Worm (Caenorhabditis elegans) whole organism, young adult: ENCODE results near the gene emc-6.

Experiments
- B0019.2 ChIP-seq: fragments of 200-800 bp; sonication (Bioruptor generic); conservative IDR thresholded peaks from 2 replicates; pipeline ENCODE4 v1.3.6; 2022; ENCODE audit warnings: missing genetic modification reagents, missing genetic modification characterization, missing compliant biosample characterization
- B0035.1 ChIP-seq: sonication (generic microtip); optimal IDR thresholded peaks from 2 replicates; lab custom pipeline; 2016; ENCODE audit warnings: missing genetic modification characterization, mild to moderate bottlenecking, missing compliant biosample characterization, missing genotype, missing genetic modification reagents
- C06A6.2 ChIP-seq: fragments of 200-800 bp; sonication (Bioruptor generic); conservative IDR thresholded peaks from 2 replicates; pipeline ENCODE4 v1.3.6; 2022; ENCODE audit warnings: missing genetic modification characterization, missing compliant biosample characterization
- T26A5.8 ChIP-seq: sonication (generic microtip); optimal IDR thresholded peaks from 2 replicates; lab custom pipeline; 2016; ENCODE audit warnings: missing genetic modification characterization, missing compliant biosample characterization
- Y56A3A.18 ChIP-seq: fragments of 200-800 bp; sonication (Bioruptor generic); IDR thresholded peaks from 2 replicates; pipeline ENCODE4 v1.3.6; 2022; ENCODE audit warnings: missing genetic modification reagents, missing genetic modification characterization, missing compliant biosample characterization
- Y67H2A.10 ChIP-seq: fragments of 200-800 bp; sonication (Bioruptor generic); conservative IDR thresholded peaks from 2 replicates; pipeline ENCODE4 v1.3.6; 2022; ENCODE audit warnings: missing genetic modification reagents, missing genetic modification characterization, missing compliant biosample characterization
- Y95B8A.8 ChIP-seq: fragments of 200-800 bp; sonication (Bioruptor generic); IDR thresholded peaks from 2 replicates; pipeline ENCODE4 v1.3.6; 2022; ENCODE audit warnings: missing genetic modification reagents, missing genetic modification characterization, missing compliant biosample characterization
- akir-1 ChIP-seq: fragments of 200-800 bp; sonication (Bioruptor generic); optimal IDR thresholded peaks from 2 replicates; lab custom pipeline; 2018; ENCODE audit warnings: mild to moderate bottlenecking, missing genetic modification characterization, moderate library complexity, missing compliant biosample characterization
- ama-1 ChIP-seq, 3 experiments: fragments of 150-350 bp in 1 of 3; sonication (generic microtip) in 2 of 3; optimal IDR thresholded peaks; 2 replicates each; lab custom pipeline; 2014 to 2018; ENCODE audit warnings: missing biosample characterization in 2 of 3, missing genetic modification characterization in 2 of 3, missing genetic modification reagents in 2 of 3
- aptf-2 ChIP-seq: fragments of 200-800 bp; sonication (Bioruptor generic); conservative IDR thresholded peaks from 2 replicates; pipeline ENCODE4 v1.3.6; 2022; ENCODE audit warnings: missing genetic modification reagents, missing genetic modification characterization, missing compliant biosample characterization
- aptf-3 ChIP-seq: fragments of 200-800 bp; sonication (Bioruptor generic); IDR thresholded peaks from 2 replicates; pipeline ENCODE4 v1.3.6; 2022; ENCODE audit warnings: missing genetic modification characterization, missing compliant biosample characterization
- atf-7 ChIP-seq: sonication (generic microtip); optimal IDR thresholded peaks from 2 replicates; lab custom pipeline; 2017; ENCODE audit warnings: mild to moderate bottlenecking, missing genetic modification characterization, missing compliant biosample characterization
- attf-6 ChIP-seq: fragments of 200-800 bp; sonication (Bioruptor generic); IDR thresholded peaks from 2 replicates; pipeline ENCODE4 v1.3.6; 2022; ENCODE audit warnings: missing genetic modification reagents, missing genetic modification characterization, missing compliant biosample characterization
- chd-7 ChIP-seq: sonication (generic microtip); optimal IDR thresholded peaks from 2 replicates; lab custom pipeline; 2016; ENCODE audit warnings: mild to moderate bottlenecking, missing genetic modification characterization, moderate library complexity, missing compliant biosample characterization
- egl-18 ChIP-seq: fragments of 200-800 bp; sonication (Bioruptor generic); IDR thresholded peaks from 2 replicates; pipeline ENCODE4 v1.3.6; 2022; ENCODE audit warnings: missing genetic modification reagents, missing genetic modification characterization, missing compliant biosample characterization
- egl-44 ChIP-seq: fragments of 200-800 bp; sonication (Bioruptor generic); IDR thresholded peaks from 2 replicates; pipeline ENCODE4 v1.3.6; 2022; ENCODE audit warnings: missing genetic modification reagents, missing genetic modification characterization, missing compliant biosample characterization
- hlh-26 ChIP-seq: fragments of 200-800 bp; sonication (Bioruptor generic); conservative IDR thresholded peaks from 2 replicates; pipeline ENCODE4 v1.3.6; 2022; ENCODE audit warnings: missing genetic modification reagents, missing genetic modification characterization, missing compliant biosample characterization
- hmg-20 ChIP-seq: fragments of 200-800 bp; sonication (Bioruptor generic); IDR thresholded peaks from 2 replicates; pipeline ENCODE4 v1.3.6; 2022; ENCODE audit warnings: missing genetic modification reagents, missing genetic modification characterization, missing compliant biosample characterization
- lag-1 ChIP-seq: fragments of 200-800 bp; sonication (Bioruptor generic); IDR thresholded peaks from 2 replicates; pipeline ENCODE4 v1.3.6; 2022; ENCODE audit warnings: missing genetic modification reagents, missing genetic modification characterization, missing compliant biosample characterization
- lin-35 ChIP-seq, 3 experiments: fragments of 150-350 bp in 2 of 3; sonication (generic microtip) in 1 of 3; optimal IDR thresholded peaks; 2 replicates each; lab custom pipeline; 2014 to 2018; ENCODE audit warnings: missing biosample characterization in 3 of 3, missing genetic modification characterization in 3 of 3, missing genetic modification reagents in 3 of 3
- lin-40 ChIP-seq: sonication (generic microtip); optimal IDR thresholded peaks from 2 replicates; lab custom pipeline; 2016; ENCODE audit warnings: missing genetic modification characterization, mild to moderate bottlenecking, missing compliant biosample characterization, missing genotype, missing genetic modification reagents
- lin-54 ChIP-seq: fragments of 200-800 bp; sonication (Bioruptor generic); optimal IDR thresholded peaks from 2 replicates; lab custom pipeline; 2018; ENCODE audit warnings: mild to moderate bottlenecking, missing genetic modification characterization, missing compliant biosample characterization
- lsy-27 ChIP-seq: sonication (generic microtip); optimal IDR thresholded peaks from 2 replicates; lab custom pipeline; 2017; ENCODE audit warnings: missing genetic modification characterization, mild to moderate bottlenecking, missing compliant biosample characterization, antibody characterized with exemption, missing genotype, borderline replicate concordance; ENCODE audit not compliant: insufficient read depth
- madf-3 ChIP-seq: fragments of 200-800 bp; sonication (Bioruptor generic); IDR thresholded peaks from 2 replicates; pipeline ENCODE4 v1.3.6; 2022; ENCODE audit warnings: missing genetic modification reagents, missing genetic modification characterization, missing compliant biosample characterization
- mcd-1 ChIP-seq: fragments of 200-800 bp; sonication (Bioruptor generic); IDR thresholded peaks from 2 replicates; pipeline ENCODE4 v1.3.6; 2022; ENCODE audit warnings: missing genetic modification reagents, missing genetic modification characterization, missing compliant biosample characterization
- mel-28 ChIP-seq: sonication (generic microtip); optimal IDR thresholded peaks from 2 replicates; lab custom pipeline; 2016; ENCODE audit warnings: borderline replicate concordance, mild to moderate bottlenecking, missing genetic modification characterization, missing compliant biosample characterization
- mxl-1 ChIP-seq: sonication (generic microtip); optimal IDR thresholded peaks from 2 replicates; lab custom pipeline; 2016; ENCODE audit warnings: missing genetic modification characterization, missing compliant biosample characterization
- nhr-90 ChIP-seq: sonication (generic microtip); optimal IDR thresholded peaks from 2 replicates; lab custom pipeline; 2016; ENCODE audit warnings: missing genotype, mild to moderate bottlenecking, missing genetic modification characterization, missing compliant biosample characterization
- pbrm-1 ChIP-seq: fragments of 200-800 bp; sonication (Bioruptor generic); IDR thresholded peaks from 2 replicates; pipeline ENCODE4 v1.3.6; 2022; ENCODE audit warnings: missing genetic modification reagents, missing genetic modification characterization, missing compliant biosample characterization
- pha-4 ChIP-seq: fragments of 150-350 bp; sonication (generic microtip); optimal IDR thresholded peaks from 2 replicates; lab custom pipeline; 2014; ENCODE audit warnings: missing biosample characterization, missing genetic modification reagents, missing genetic modification characterization
- repo-1 ChIP-seq: sonication (generic microtip); optimal IDR thresholded peaks from 2 replicates; lab custom pipeline; 2017; ENCODE audit warnings: mild to moderate bottlenecking, missing genetic modification characterization, missing compliant biosample characterization
- sdz-38 ChIP-seq: sonication (generic microtip); optimal IDR thresholded peaks from 2 replicates; lab custom pipeline; 2016; ENCODE audit warnings: missing genotype, missing genetic modification characterization, missing compliant biosample characterization
- snpc-1.1 ChIP-seq: sonication (generic microtip); optimal IDR thresholded peaks from 2 replicates; lab custom pipeline; 2017; ENCODE audit warnings: missing genetic modification characterization, mild to moderate bottlenecking, missing compliant biosample characterization, antibody characterized with exemption, moderate library complexity, missing genotype, missing genetic modification reagents; ENCODE audit not compliant: insufficient read depth
- snpc-1.3 ChIP-seq: sonication (generic microtip); optimal IDR thresholded peaks from 2 replicates; lab custom pipeline; 2017; ENCODE audit warnings: missing genetic modification characterization, mild to moderate bottlenecking, missing compliant biosample characterization, antibody characterized with exemption, moderate library complexity, missing genotype, missing genetic modification reagents; ENCODE audit not compliant: insufficient read depth
- snpc-4 ChIP-seq, 5 experiments: fragments of 150-350 bp in 1 of 5; sonication (generic microtip) in 4 of 5; optimal IDR thresholded peaks; 2 replicates each; lab custom pipeline; 2014 to 2018; ENCODE audit warnings: missing genetic modification characterization in 5 of 5, missing biosample characterization in 3 of 5, antibody characterized with exemption in 2 of 5, mild to moderate bottlenecking in 2 of 5, missing compliant biosample characterization in 2 of 5, missing genotype in 2 of 5, moderate library complexity in 2 of 5, missing genetic modification reagents in 1 of 5
- tbp1 ChIP-seq: fragments of 200-800 bp; sonication (Bioruptor generic); optimal IDR thresholded peaks from 2 replicates; lab custom pipeline; 2018; ENCODE audit warnings: mild to moderate bottlenecking, missing genetic modification characterization, missing compliant biosample characterization
- tbx-9 ChIP-seq: sonication (generic microtip); optimal IDR thresholded peaks from 2 replicates; lab custom pipeline; 2016; ENCODE audit warnings: borderline replicate concordance, missing genetic modification characterization, inconsistent platforms, missing compliant biosample characterization
- tlf-1 ChIP-seq: fragments of 200-800 bp; sonication (Bioruptor generic); optimal IDR thresholded peaks from 2 replicates; lab custom pipeline; 2018; ENCODE audit warnings: mild to moderate bottlenecking, missing genetic modification characterization, missing compliant biosample characterization
- unc-130 ChIP-seq: sonication (generic microtip); optimal IDR thresholded peaks from 2 replicates; lab custom pipeline; 2016; ENCODE audit warnings: missing genetic modification reagents, missing genetic modification characterization, missing compliant biosample characterization
- zfh-2 ChIP-seq: fragments of 200-800 bp; sonication (Bioruptor generic); conservative IDR thresholded peaks from 2 replicates; pipeline ENCODE4 v1.3.6; 2022; ENCODE audit warnings: missing genetic modification reagents, missing genetic modification characterization, missing compliant biosample characterization
- zim-3 ChIP-seq: sonication (generic microtip); optimal IDR thresholded peaks from 2 replicates; lab custom pipeline; 2017; ENCODE audit warnings: mild to moderate bottlenecking, missing genetic modification characterization, moderate library complexity, missing compliant biosample characterization
- ztf-3 ChIP-seq: fragments of 200-800 bp; sonication (Bioruptor generic); optimal IDR thresholded peaks from 2 replicates; lab custom pipeline; 2018; ENCODE audit warnings: mild to moderate bottlenecking, missing genetic modification characterization, missing compliant biosample characterization

emc-6 gene

ce11 chrIV:7706805-7707204, 2.7 kb downstream of the emc-6 start, which contains the start of gene F33D4.4:
F33D4.4 (minus strand) TSS chrIV:7706905.
- TF ChIP-seq Y67H2A.10 (no peak), akir-1 (no peak), tlf-1 (no peak), aptf-3 (GFP tag; lab: Robert Waterston, UW) (no peak), lin-40 (tag; lab: Kevin White, UChicago) (no peak), attf-6 (no peak), aptf-2 (no peak), lin-54 (no peak), Y56A3A.18 (GFP tag; lab: Robert Waterston, UW) (no peak), lin-35 (GFP tag; optimal IDR thresholded peaks at IDR 0.05; lab: Kevin White, UChicago) (no peak), lag-1 (GFP tag; lab: Robert Waterston, UW) (no peak), atf-7 (tag; lab: Kevin White, UChicago) (no peak)

DNA sequence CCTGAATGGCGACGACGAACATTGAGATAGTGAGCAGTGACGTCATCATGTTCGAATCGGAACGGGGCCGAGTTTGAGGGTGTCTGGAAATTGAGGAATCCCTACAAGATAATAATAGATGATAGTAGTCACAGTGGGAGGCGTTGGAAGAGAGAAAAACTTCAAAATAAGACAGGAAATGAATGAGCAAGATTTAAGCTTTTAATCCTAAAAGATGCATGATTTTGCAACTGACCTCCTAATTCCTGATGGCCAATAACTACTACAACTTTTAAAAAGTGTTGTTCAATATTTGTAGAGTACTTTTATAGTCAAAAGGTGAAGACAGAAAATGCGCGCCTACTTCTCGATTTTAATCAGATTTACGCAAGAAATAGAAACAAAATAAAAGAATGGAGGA, 11.2 kb downstream of the emc-6 start, which contains the start of gene flp-13:
Gene flp-13, minus strand, starts transcription at position 101 of the 400 bp plus-strand sequence.
- TF ChIP-seq madf-3 (GFP tag; lab: Robert Waterston, UW) (no peak), egl-18 (GFP tag; lab: Robert Waterston, UW) (no peak), nhr-90 (tag; lab: Kevin White, UChicago) (no peak), chd-7 (no peak), tbx-9 (tag; lab: Kevin White, UChicago) (no peak), pha-4 (tag; lab: Kevin White, UChicago) (no peak), C06A6.2 (GFP tag; lab: Robert Waterston, UW) (no peak), lin-35 (GFP tag; optimal IDR thresholded peaks at IDR 0.05; lab: Kevin White, UChicago) (no peak), hlh-26 (GFP tag; lab: Robert Waterston, UW) (no peak), snpc-4 (GFP tag; optimal IDR thresholded peaks at IDR 0.05; lab: Kevin White, UChicago) (no peak), snpc-4 (tag; optimal IDR thresholded peaks at IDR 0.05; lab: Kevin White, UChicago) (no peak), lsy-27 (no peak), egl-44 (GFP tag; lab: Robert Waterston, UW) (no peak), zim-3 (tag; lab: Kevin White, UChicago) (no peak), snpc-1.1 (tag; lab: Kevin White, UChicago) (no peak), unc-130 (GFP tag; lab: Kevin White, UChicago) (no peak), T26A5.8 (no peak), repo-1 (tag; lab: Kevin White, UChicago) (no peak)

DNA sequence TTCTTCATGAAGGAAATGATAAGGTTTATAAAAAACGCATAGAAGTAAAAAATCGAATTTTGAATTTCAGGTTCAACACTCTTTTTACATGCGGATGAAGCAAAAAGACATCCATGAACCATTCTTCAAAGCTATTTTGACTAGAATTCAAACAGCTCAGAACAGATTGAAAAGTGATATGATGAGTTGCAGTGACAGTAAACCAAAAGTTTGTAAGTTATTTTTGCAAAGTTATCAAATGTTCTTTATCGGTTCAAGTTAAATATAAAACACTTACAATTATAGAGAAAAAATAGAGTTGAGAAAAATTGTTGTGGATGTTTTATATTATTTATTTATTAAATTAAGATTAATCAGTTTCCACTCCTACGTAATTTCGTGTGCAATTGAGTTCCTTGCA, 17.1 kb downstream of the emc-6 start:
- TF ChIP-seq tbp1 (GFP tag; lab: Kevin White, UChicago) = no peak
- TF ChIP-seq hmg-20 (GFP tag; lab: Robert Waterston, UW) = no peak
- no peak for TF ChIP-seq C06A6.2 (GFP tag; lab: Robert Waterston, UW)
- TF ChIP-seq snpc-1.3 (tag; lab: Kevin White, UChicago) = no peak
- no peak for TF ChIP-seq zfh-2 (GFP tag; lab: Robert Waterston, UW)
- no peak for TF ChIP-seq mxl-1 (tag; lab: Kevin White, UChicago)
- no peak for TF ChIP-seq mel-28 (tag; lab: Kevin White, UChicago)
- TF ChIP-seq T26A5.8 = no peak
- TF ChIP-seq mcd-1 (GFP tag; lab: Robert Waterston, UW) = no peak
- TF ChIP-seq Y95B8A.8 (GFP tag; lab: Robert Waterston, UW) = no peak
- TF ChIP-seq ztf-3 (GFP tag; lab: Kevin White, UChicago) = no peak
- no peak for TF ChIP-seq sdz-38
- no peak for TF ChIP-seq egl-44 (GFP tag; lab: Robert Waterston, UW)
- TF ChIP-seq pbrm-1 (GFP tag; lab: Robert Waterston, UW) = no peak
- no peak for TF ChIP-seq B0019.2 (GFP tag; lab: Robert Waterston, UW)
- no peak for TF ChIP-seq ama-1 (optimal IDR thresholded peaks at IDR 0.05; lab: Kevin White, UChicago)
- TF ChIP-seq ama-1 (GFP tag; optimal IDR thresholded peaks at IDR 0.05; lab: Kevin White, UChicago) = no peak
- no peak for TF ChIP-seq snpc-1.1 (tag; lab: Kevin White, UChicago)
- TF ChIP-seq B0035.1 (tag; lab: Kevin White, UChicago) = no peak
